Worm (Caenorhabditis elegans) whole organism, L3 larva: ENCODE measurements around the gene K10B4.3.

Source experiments
- R02D3.7 ChIP-seq: fragments of 150-350 bp; optimal IDR thresholded peaks from 2 replicates; lab custom pipeline; 2014; ENCODE audit warnings: missing biosample characterization, missing genetic modification characterization
- ZK546.5 ChIP-seq: sonication (generic microtip); optimal IDR thresholded peaks from 2 replicates; lab custom pipeline; 2017; ENCODE audit warnings: missing biosample characterization, missing genetic modification characterization
- aly-2 ChIP-seq: fragments of 150-350 bp; optimal IDR thresholded peaks from 2 replicates; lab custom pipeline; 2014; ENCODE audit warnings: missing biosample characterization, missing genetic modification characterization
- ama-1 ChIP-seq: fragments of 150-350 bp; optimal IDR thresholded peaks from 2 replicates; lab custom pipeline; 2018
- ceh-28 ChIP-seq: fragments of 150-350 bp; optimal IDR thresholded peaks from 2 replicates; lab custom pipeline; 2014; ENCODE audit warnings: missing biosample characterization, missing genetic modification reagents, missing genetic modification characterization
- ceh-82 ChIP-seq: fragments of 150-350 bp; optimal IDR thresholded peaks from 2 replicates; lab custom pipeline; 2014; ENCODE audit warnings: missing biosample characterization, missing genetic modification characterization
- ceh-9 ChIP-seq: sonication (generic microtip); optimal IDR thresholded peaks from 2 replicates; lab custom pipeline; 2018; ENCODE audit warnings: missing biosample characterization, missing genetic modification characterization
- egl-27 ChIP-seq: sonication (generic microtip); optimal IDR thresholded peaks from 4 replicates; lab custom pipeline; 2017; ENCODE audit warnings: missing biosample characterization, missing genetic modification reagents, missing genetic modification characterization
- egl-5 ChIP-seq: fragments of 150-350 bp; optimal IDR thresholded peaks from 2 replicates; lab custom pipeline; 2017; ENCODE audit warnings: missing biosample characterization, missing genetic modification reagents, missing genetic modification characterization, inconsistent platforms
- elt-1 ChIP-seq: fragments of 150-350 bp; optimal IDR thresholded peaks from 2 replicates; lab custom pipeline; 2014; ENCODE audit warnings: missing biosample characterization, missing genetic modification characterization
- elt-2 ChIP-seq: sonication (generic microtip); optimal IDR thresholded peaks from 2 replicates; lab custom pipeline; 2016; ENCODE audit warnings: missing genetic modification reagents, mild to moderate bottlenecking, missing genetic modification characterization, missing compliant biosample characterization
- eor-1 ChIP-seq, 2 experiments: fragments of 150-350 bp; optimal IDR thresholded peaks; 2 replicates each; lab custom pipeline; 2014 to 2018; ENCODE audit warnings: missing biosample characterization in 2 of 2, missing genetic modification characterization in 2 of 2
- fkh-10 ChIP-seq: sonication (generic microtip); optimal IDR thresholded peaks from 2 replicates; lab custom pipeline; 2017; ENCODE audit warnings: missing biosample characterization, missing genetic modification reagents, missing genetic modification characterization
- fos-1 ChIP-seq: fragments of 150-350 bp; optimal IDR thresholded peaks from 2 replicates; lab custom pipeline; 2014; ENCODE audit warnings: missing biosample characterization, missing genetic modification characterization
- hmg-11 ChIP-seq: sonication (generic microtip); optimal IDR thresholded peaks from 2 replicates; lab custom pipeline; 2016; ENCODE audit warnings: missing genetic modification characterization, missing compliant biosample characterization
- jun-1 ChIP-seq: fragments of 150-350 bp; optimal IDR thresholded peaks from 2 replicates; lab custom pipeline; 2014; ENCODE audit warnings: missing biosample characterization, missing genetic modification reagents, missing genetic modification characterization
- lin-15B ChIP-seq: fragments of 150-350 bp; optimal IDR thresholded peaks from 2 replicates; lab custom pipeline; 2014; ENCODE audit warnings: missing biosample characterization, missing genetic modification characterization
- lin-39 ChIP-seq: fragments of 150-350 bp; optimal IDR thresholded peaks from 2 replicates; lab custom pipeline; 2018; ENCODE audit warnings: missing biosample characterization, missing genetic modification reagents, missing genetic modification characterization
- lsy-12 ChIP-seq: sonication (generic microtip); optimal IDR thresholded peaks from 2 replicates; lab custom pipeline; 2016; ENCODE audit warnings: mild to moderate bottlenecking, missing genetic modification characterization, missing compliant biosample characterization
- mdl-1 ChIP-seq: fragments of 150-350 bp; optimal IDR thresholded peaks from 2 replicates; lab custom pipeline; 2014; ENCODE audit warnings: missing biosample characterization, missing genetic modification characterization
- nfya-1 ChIP-seq: sonication (generic microtip); optimal IDR thresholded peaks from 2 replicates; lab custom pipeline; 2017; ENCODE audit warnings: missing genetic modification characterization, mild to moderate bottlenecking, missing compliant biosample characterization, antibody characterized with exemption, moderate library complexity; ENCODE audit not compliant: insufficient read depth
- nhr-11 ChIP-seq: fragments of 150-350 bp; optimal IDR thresholded peaks from 2 replicates; lab custom pipeline; 2014; ENCODE audit warnings: missing biosample characterization, missing genetic modification characterization
- nhr-12 ChIP-seq: fragments of 150-350 bp; optimal IDR thresholded peaks from 2 replicates; lab custom pipeline; 2014; ENCODE audit warnings: missing biosample characterization, missing genetic modification characterization
- nhr-23 ChIP-seq: fragments of 150-350 bp; optimal IDR thresholded peaks from 2 replicates; lab custom pipeline; 2014; ENCODE audit warnings: missing biosample characterization, missing genetic modification reagents, missing genetic modification characterization
- nhr-25 ChIP-seq: sonication (generic microtip); optimal IDR thresholded peaks from 2 replicates; lab custom pipeline; 2017; ENCODE audit warnings: missing biosample characterization, missing genetic modification characterization
- nhr-43 ChIP-seq: sonication (generic microtip); optimal IDR thresholded peaks from 2 replicates; lab custom pipeline; 2016; ENCODE audit warnings: mild to moderate bottlenecking, missing genetic modification characterization, missing compliant biosample characterization; ENCODE audit not compliant: poor library complexity, severe bottlenecking
- nhr-76 ChIP-seq: fragments of 150-350 bp; sonication (generic microtip); optimal IDR thresholded peaks from 5 replicates; lab custom pipeline; 2014; ENCODE audit warnings: missing biosample characterization, missing genetic modification characterization
- nhr-77 ChIP-seq: fragments of 150-350 bp; optimal IDR thresholded peaks from 2 replicates; lab custom pipeline; 2014; ENCODE audit warnings: missing biosample characterization, missing genetic modification characterization
- pha-4 ChIP-seq: fragments of 150-350 bp; optimal IDR thresholded peaks from 2 replicates; lab custom pipeline; 2014; ENCODE audit warnings: missing biosample characterization, missing genetic modification reagents, missing genetic modification characterization
- pqm-1 ChIP-seq: fragments of 150-350 bp; optimal IDR thresholded peaks from 2 replicates; lab custom pipeline; 2017; ENCODE audit warnings: missing biosample characterization, missing genetic modification characterization, inconsistent platforms
- skn-1 ChIP-seq: fragments of 150-350 bp; optimal IDR thresholded peaks from 2 replicates; lab custom pipeline; 2014; ENCODE audit warnings: missing biosample characterization, missing genetic modification characterization
- snpc-4 ChIP-seq: fragments of 150-350 bp; optimal IDR thresholded peaks from 2 replicates; lab custom pipeline; 2014; ENCODE audit warnings: missing biosample characterization, missing genetic modification characterization
- tbx-2 ChIP-seq: sonication (generic microtip); optimal IDR thresholded peaks from 2 replicates; lab custom pipeline; 2016; ENCODE audit warnings: mild to moderate bottlenecking, missing genetic modification characterization, missing compliant biosample characterization
- unc-39 ChIP-seq: sonication (generic microtip); optimal IDR thresholded peaks from 4 replicates; lab custom pipeline; 2017; ENCODE audit warnings: missing biosample characterization, missing genetic modification characterization
- zag-1 ChIP-seq: fragments of 150-350 bp; optimal IDR thresholded peaks from 2 replicates; lab custom pipeline; 2014; ENCODE audit warnings: missing biosample characterization, missing genetic modification characterization
- ztf-11 ChIP-seq: fragments of 150-350 bp; optimal IDR thresholded peaks from 2 replicates; lab custom pipeline; 2014; ENCODE audit warnings: missing biosample characterization, missing genetic modification characterization

The K10B4.3 gene

ce11 chrII:161275-161674, 40.3 kb upstream of the K10B4.3 start:
- TF ChIP-seq unc-39 (tag; lab: Kevin White, UChicago) (no peak), ztf-11 (tag; lab: Kevin White, UChicago) (no peak), nhr-11 (tag; lab: Kevin White, UChicago) (peak; percentile 3), egl-27 (no peak), mdl-1 (tag; lab: Kevin White, UChicago) (no peak), pqm-1 (tag; lab: Kevin White, UChicago) (no peak)

ce11 chrII:160561-161123, 39.6 kb upstream of the K10B4.3 start:
- TF ChIP-seq fkh-10 (GFP tag; lab: Kevin White, UChicago) (no peak), nhr-11 (tag; lab: Kevin White, UChicago) (peak; percentile 54)
- TF ChIP-seq, all 47 proteins: peak for 1

- TF ChIP-seq R02D3.7 (no peak), ceh-28 (tag; lab: Kevin White, UChicago) (peak; percentile 79), pha-4 (tag; lab: Kevin White, UChicago) (peak; percentile 48), hmg-11 (tag; lab: Kevin White, UChicago) (peak; percentile 3), elt-2 (peak; percentile 54), skn-1 (tag; lab: Kevin White, UChicago) (no peak), zag-1 (no peak), nhr-23 (tag; lab: Kevin White, UChicago) (peak; percentile 53), jun-1 (tag; lab: Kevin White, UChicago) (no peak), pqm-1 (tag; lab: Kevin White, UChicago) (peak; percentile 60), nhr-25 (tag; lab: Kevin White, UChicago) (peak; percentile 58), nfya-1 (tag; lab: Kevin White, UChicago) (peak; percentile 49)
Measured at ce11 chrII:159294-159922, 38.4 kb upstream of the K10B4.3 start.

ce11 chrII:158004-158731, 37.1 kb upstream of the K10B4.3 start:
- TF ChIP-seq nhr-23 (tag; lab: Kevin White, UChicago) (peak; percentile 86), lin-15B (tag; lab: Kevin White, UChicago) (no peak)
- TF ChIP-seq, all 47 proteins: peak for 1

- TF ChIP-seq R02D3.7 (no peak), nhr-77 (tag; lab: Kevin White, UChicago) (no peak), elt-2 (peak; percentile 19), zag-1 (no peak), elt-1 (tag; lab: Kevin White, UChicago) (no peak), fos-1 (no peak), nhr-12 (no peak), ama-1 (no peak), pqm-1 (tag; lab: Kevin White, UChicago) (peak; percentile 16), aly-2 (no peak)
- TF ChIP-seq, all 47 proteins: peak for 2
Measured at ce11 chrII:156999-157499, 36.0 kb upstream of the K10B4.3 start.

- TF ChIP-seq lsy-12 (tag; lab: Kevin White, UChicago) (peak; percentile 87), pqm-1 (tag; lab: Kevin White, UChicago) (peak; percentile 38), ceh-82 (tag; lab: Kevin White, UChicago) (peak; percentile 92), nhr-43 (tag; lab: Kevin White, UChicago) (peak; percentile 85), nfya-1 (tag; lab: Kevin White, UChicago) (peak; percentile 91), nhr-23 (tag; lab: Kevin White, UChicago) (peak; percentile 95), zag-1 (peak; percentile 16), ztf-11 (tag; lab: Kevin White, UChicago) (no peak), ZK546.5 (tag; lab: Kevin White, UChicago) (no peak), nhr-77 (tag; lab: Kevin White, UChicago) (peak; percentile 73), ceh-28 (tag; lab: Kevin White, UChicago) (peak; percentile 77), elt-1 (tag; lab: Kevin White, UChicago) (peak; percentile 16), ama-1 (no peak), nhr-25 (tag; lab: Kevin White, UChicago) (peak; percentile 89), tbx-2 (tag; lab: Kevin White, UChicago) (peak; percentile 77), egl-5 (tag; lab: Kevin White, UChicago) (peak; percentile 85), jun-1 (tag; lab: Kevin White, UChicago) (peak; percentile 73), nhr-76 (tag; lab: Kevin White, UChicago) (no peak), skn-1 (tag; lab: Kevin White, UChicago) (peak; percentile 14), pha-4 (tag; lab: Kevin White, UChicago) (peak; percentile 99), hmg-11 (tag; lab: Kevin White, UChicago) (peak; percentile 92), lin-15B (tag; lab: Kevin White, UChicago) (peak; percentile 98), elt-2 (peak; percentile 66), eor-1 (tag; optimal IDR thresholded peaks at IDR 0.05; lab: Kevin White, UChicago) (no peak), lin-39 (tag; lab: Kevin White, UChicago) (peak; percentile 85), R02D3.7 (peak; percentile 84), snpc-4 (tag; lab: Kevin White, UChicago) (peak; percentile 84), ceh-9 (no peak)
Measured at ce11 chrII:155904-156303, 34.9 kb upstream of the K10B4.3 start, which contains the start of gene mrpl-28. mrpl-28 (minus strand) TSS chrII:156009.
